Worm (Caenorhabditis elegans) whole organism, late embryonic: Measurements from ENCODE around the gene K02H11.9.

Experiments used
- K09A11.1 ChIP-seq: sonication (generic microtip); optimal IDR thresholded peaks from 2 replicates; lab custom pipeline; 2017; ENCODE audit warnings: antibody characterized with exemption, mild to moderate bottlenecking, missing genetic modification characterization, missing compliant biosample characterization; ENCODE audit not compliant: insufficient read depth
- ama-1 ChIP-seq: fragments of 150-350 bp; optimal IDR thresholded peaks from 2 replicates; lab custom pipeline; 2014
- ceh-14 ChIP-seq: sonication (generic microtip); optimal IDR thresholded peaks from 2 replicates; lab custom pipeline; 2016; ENCODE audit warnings: missing genotype, missing genetic modification characterization, missing compliant biosample characterization
- ceh-48 ChIP-seq: sonication (generic microtip); optimal IDR thresholded peaks from 2 replicates; lab custom pipeline; 2016; ENCODE audit warnings: missing genetic modification characterization, inconsistent platforms, missing compliant biosample characterization
- dve-1 ChIP-seq: sonication (generic microtip); optimal IDR thresholded peaks from 2 replicates; lab custom pipeline; 2017; ENCODE audit warnings: antibody characterized with exemption, mild to moderate bottlenecking, missing genetic modification characterization, missing compliant biosample characterization
- hlh-13 ChIP-seq: fragments of 200-800 bp; sonication (Bioruptor generic); optimal IDR thresholded peaks from 2 replicates; lab custom pipeline; 2018; ENCODE audit warnings: mild to moderate bottlenecking, missing genetic modification characterization, missing compliant biosample characterization
- lim-6 ChIP-seq: sonication (generic microtip); optimal IDR thresholded peaks from 2 replicates; lab custom pipeline; 2016; ENCODE audit warnings: missing genetic modification characterization, missing compliant biosample characterization
- lin-11 ChIP-seq: fragments of 200-800 bp; sonication (Bioruptor generic); optimal IDR thresholded peaks from 2 replicates; lab custom pipeline; 2018; ENCODE audit warnings: mild to moderate bottlenecking, missing genetic modification characterization, missing compliant biosample characterization
- nfya-1 ChIP-seq: sonication (generic microtip); optimal IDR thresholded peaks from 2 replicates; lab custom pipeline; 2017; ENCODE audit warnings: missing genetic modification characterization, mild to moderate bottlenecking, missing compliant biosample characterization, antibody characterized with exemption, moderate library complexity
- nhr-11 ChIP-seq: fragments of 150-350 bp; optimal IDR thresholded peaks from 2 replicates; lab custom pipeline; 2014; ENCODE audit warnings: missing biosample characterization, missing genetic modification characterization
- npax-4 ChIP-seq: sonication (generic microtip); optimal IDR thresholded peaks from 2 replicates; lab custom pipeline; 2016; ENCODE audit warnings: missing genetic modification characterization, missing compliant biosample characterization
- pat-9 ChIP-seq: fragments of 200-800 bp; sonication (Bioruptor generic); optimal IDR thresholded peaks from 2 replicates; lab custom pipeline; 2018; ENCODE audit warnings: mild to moderate bottlenecking, missing genetic modification characterization, moderate library complexity, missing compliant biosample characterization
- sdc-2 ChIP-seq: sonication (generic microtip); optimal IDR thresholded peaks from 2 replicates; lab custom pipeline; 2016; ENCODE audit warnings: missing genotype, missing genetic modification characterization, missing compliant biosample characterization
- unc-42 ChIP-seq: sonication (generic microtip); optimal IDR thresholded peaks from 2 replicates; lab custom pipeline; 2016; ENCODE audit warnings: missing genotype, missing genetic modification characterization, missing compliant biosample characterization
- unc-86 ChIP-seq: sonication (generic microtip); optimal IDR thresholded peaks from 2 replicates; lab custom pipeline; 2016; ENCODE audit warnings: missing genetic modification characterization, missing compliant biosample characterization

K02H11.9 gene

DNA sequence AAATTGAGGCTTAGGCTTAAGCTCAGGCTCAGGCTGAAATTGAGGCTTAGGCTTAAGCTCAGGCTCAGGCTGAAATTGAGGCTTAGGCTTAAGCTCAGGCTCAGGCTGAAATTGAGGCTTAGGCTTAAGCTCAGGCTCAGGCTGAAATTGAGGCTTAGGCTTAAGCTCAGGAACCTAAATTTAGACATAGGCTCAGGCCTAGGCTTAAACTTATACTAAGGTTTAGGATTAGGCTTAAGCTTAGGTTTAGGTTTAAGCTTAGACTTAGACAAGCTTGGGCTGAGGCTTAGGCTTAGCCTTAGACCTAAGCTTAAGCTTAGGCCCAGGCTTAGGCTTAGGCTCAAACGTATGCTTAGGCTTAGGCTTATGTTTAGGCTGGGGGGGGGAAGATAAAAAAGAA, 46.0 kb downstream of the K02H11.9 start:
- peak; percentile 70 for TF ChIP-seq dve-1

DNA sequence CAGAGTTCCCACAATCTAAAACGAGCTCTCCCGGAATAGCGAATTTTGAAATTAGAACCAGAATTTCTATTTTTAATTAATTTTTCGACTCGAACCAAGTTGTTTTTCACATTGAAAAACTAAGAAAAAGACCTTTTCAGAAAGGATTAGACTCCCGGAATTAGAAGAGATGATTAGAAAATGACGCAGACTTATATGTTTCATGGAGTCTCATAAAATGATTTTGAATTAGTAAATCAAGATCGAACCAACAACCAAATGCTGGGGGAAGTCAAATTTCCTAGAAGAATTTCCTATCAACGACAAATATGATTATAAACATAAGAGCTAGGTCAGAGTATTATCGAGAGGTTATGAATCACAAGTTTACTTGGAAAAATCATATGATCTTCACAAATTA, 48.2 kb downstream of the K02H11.9 start:
- TF ChIP-seq hlh-13 (GFP tag; lab: Kevin White, UChicago) (no peak), sdc-2 (tag; lab: Kevin White, UChicago) (no peak)

ce11 chrV:1487262-1487661, 49.6 kb downstream of the K02H11.9 start:
- TF ChIP-seq ceh-48 (no peak), lim-6 (no peak), K09A11.1 (tag; lab: Kevin White, UChicago) (no peak), nhr-11 (tag; lab: Kevin White, UChicago) (no peak), ama-1 (no peak), pat-9 (no peak), ceh-14 (tag; lab: Kevin White, UChicago) (no peak), hlh-13 (GFP tag; lab: Kevin White, UChicago) (no peak), lin-11 (tag; lab: Kevin White, UChicago) (no peak), unc-86 (tag; lab: Kevin White, UChicago) (no peak), nfya-1 (tag; lab: Kevin White, UChicago) (no peak)

- TF ChIP-seq unc-42 (tag; lab: Kevin White, UChicago): peak; percentile 67
- TF ChIP-seq ceh-14 (tag; lab: Kevin White, UChicago): no peak
- TF ChIP-seq npax-4 (tag; lab: Kevin White, UChicago): no peak
Observed at ce11 chrV:1486031-1486430, 50.8 kb downstream of the K02H11.9 start.
